Worm (Caenorhabditis elegans): ENCODE results near the gene F42A10.5.

Gene F42A10.5

ce11 chrIII:6179062-6179461 lies 5.8 kb upstream of the F42A10.5 start:
- no peak for TF ChIP-seq flt-1 (GFP tag; IDR thresholded peaks at IDR 0.05)
- TF ChIP-seq cog-1 (tag; optimal IDR thresholded peaks at IDR 0.05), result no peak
- no peak for TF ChIP-seq tab-1 (GFP tag; IDR thresholded peaks at IDR 0.05)
- no peak for TF ChIP-seq klf-2 (GFP tag; conservative IDR thresholded peaks at IDR 0.05)

ce11 chrIII:6178586-6178985 lies 5.3 kb upstream of the F42A10.5 start, which contains the start of gene F42A10.7:
Gene F42A10.7 (minus strand): TSS chrIII:6178686.
- TF ChIP-seq ref-1 (GFP tag; conservative IDR thresholded peaks at IDR 0.05) (no peak), med-1 (GFP tag; optimal IDR thresholded peaks at IDR 0.05; ENCODE audit: insufficient read depth) (no peak), cog-1 (tag; optimal IDR thresholded peaks at IDR 0.05) (no peak), T22C8.4 (GFP tag; IDR thresholded peaks at IDR 0.05) (no peak), tab-1 (GFP tag; IDR thresholded peaks at IDR 0.05) (no peak), flt-1 (GFP tag; IDR thresholded peaks at IDR 0.05) (no peak), klf-2 (GFP tag; conservative IDR thresholded peaks at IDR 0.05) (no peak), ztf-23 (GFP tag; IDR thresholded peaks at IDR 0.05) (no peak), ztf-29 (GFP tag; IDR thresholded peaks at IDR 0.05) (no peak)

ce11 chrIII:6177631-6178030 lies 4.4 kb upstream of the F42A10.5 start:
- TF ChIP-seq ref-1 (GFP tag; conservative IDR thresholded peaks at IDR 0.05) (no peak), cog-1 (tag; optimal IDR thresholded peaks at IDR 0.05) (no peak), ztf-29 (GFP tag; IDR thresholded peaks at IDR 0.05) (no peak), tab-1 (GFP tag; IDR thresholded peaks at IDR 0.05) (no peak), T22C8.4 (GFP tag; IDR thresholded peaks at IDR 0.05) (no peak), ztf-23 (GFP tag; IDR thresholded peaks at IDR 0.05) (no peak), med-1 (GFP tag; optimal IDR thresholded peaks at IDR 0.05; ENCODE audit: insufficient read depth) (no peak), flt-1 (GFP tag; IDR thresholded peaks at IDR 0.05) (no peak), klf-2 (GFP tag; conservative IDR thresholded peaks at IDR 0.05) (no peak)

- no peak for TF ChIP-seq klf-2 (GFP tag; conservative IDR thresholded peaks at IDR 0.05)
- no peak for TF ChIP-seq ztf-29 (GFP tag; IDR thresholded peaks at IDR 0.05)
- no peak for TF ChIP-seq med-1 (GFP tag; optimal IDR thresholded peaks at IDR 0.05; ENCODE audit: insufficient read depth)
- no peak for TF ChIP-seq flt-1 (GFP tag; IDR thresholded peaks at IDR 0.05)
These were observed 3.5 kb upstream of the F42A10.5 start, which contains the start of gene F42A10.6 for ce11 chrIII:6176761-6177160. Gene F42A10.6 (minus strand): TSS chrIII:6176861.

ce11 chrIII:6176172-6176571 lies 2.9 kb upstream of the F42A10.5 start:
- TF ChIP-seq ztf-29 (GFP tag; IDR thresholded peaks at IDR 0.05) (no peak), flt-1 (GFP tag; IDR thresholded peaks at IDR 0.05) (no peak), ref-1 (GFP tag; conservative IDR thresholded peaks at IDR 0.05) (no peak), ztf-23 (GFP tag; IDR thresholded peaks at IDR 0.05) (no peak), klf-2 (GFP tag; conservative IDR thresholded peaks at IDR 0.05) (no peak), cog-1 (tag; optimal IDR thresholded peaks at IDR 0.05) (no peak), tab-1 (GFP tag; IDR thresholded peaks at IDR 0.05) (no peak), med-1 (GFP tag; optimal IDR thresholded peaks at IDR 0.05; ENCODE audit: insufficient read depth) (no peak), T22C8.4 (GFP tag; IDR thresholded peaks at IDR 0.05) (no peak)

- TF ChIP-seq klf-2 (GFP tag; conservative IDR thresholded peaks at IDR 0.05) (no peak), tab-1 (GFP tag; IDR thresholded peaks at IDR 0.05) (no peak), cog-1 (tag; optimal IDR thresholded peaks at IDR 0.05) (no peak), flt-1 (GFP tag; IDR thresholded peaks at IDR 0.05) (no peak), ztf-23 (GFP tag; IDR thresholded peaks at IDR 0.05) (no peak), ref-1 (GFP tag; conservative IDR thresholded peaks at IDR 0.05) (no peak), T22C8.4 (GFP tag; IDR thresholded peaks at IDR 0.05) (no peak), med-1 (GFP tag; optimal IDR thresholded peaks at IDR 0.05; ENCODE audit: insufficient read depth) (no peak), ztf-29 (GFP tag; IDR thresholded peaks at IDR 0.05) (no peak)
These were observed 3.2 kb downstream of the F42A10.5 start for ce11 chrIII:6170038-6170437.

ce11 chrIII:6168497-6169227 lies 4.6 kb downstream of the F42A10.5 start, which contains the start of gene efk-1:
Gene efk-1 (minus strand): TSS chrIII:6168547.
- TF ChIP-seq ztf-29 (GFP tag; IDR thresholded peaks at IDR 0.05) (no peak), klf-2 (GFP tag; conservative IDR thresholded peaks at IDR 0.05) (no peak)

- TF ChIP-seq ztf-23 (GFP tag; IDR thresholded peaks at IDR 0.05) (no peak), cog-1 (tag; optimal IDR thresholded peaks at IDR 0.05) (no peak)
These were observed 6.6 kb downstream of the F42A10.5 start for ce11 chrIII:6166634-6167033.

- TF ChIP-seq ztf-23 (GFP tag; IDR thresholded peaks at IDR 0.05) (no peak), klf-2 (GFP tag; conservative IDR thresholded peaks at IDR 0.05) (no peak), ztf-29 (GFP tag; IDR thresholded peaks at IDR 0.05) (no peak), med-1 (GFP tag; optimal IDR thresholded peaks at IDR 0.05; ENCODE audit: insufficient read depth) (no peak), cog-1 (tag; optimal IDR thresholded peaks at IDR 0.05) (no peak), ref-1 (GFP tag; conservative IDR thresholded peaks at IDR 0.05) (no peak), flt-1 (GFP tag; IDR thresholded peaks at IDR 0.05) (no peak), T22C8.4 (GFP tag; IDR thresholded peaks at IDR 0.05) (no peak)
These were observed 8.0 kb downstream of the F42A10.5 start for ce11 chrIII:6165240-6165639.

- TF ChIP-seq med-1 (GFP tag; optimal IDR thresholded peaks at IDR 0.05; ENCODE audit: insufficient read depth) (no peak), T22C8.4 (GFP tag; IDR thresholded peaks at IDR 0.05) (0 out of 2 replicates have a peak, but pooled peaks have one; percentile 16)
These were observed 8.9 kb downstream of the F42A10.5 start, which contains the start of gene F42A10.9 for ce11 chrIII:6164253-6164971. Gene F42A10.9 (plus strand): TSS chrIII:6164573.
